Fruit fly (Drosophila melanogaster) whole organism, embryonic: ENCODE measurements around the gene MED25.

Experiments
- Atf6 ChIP-seq: fragments of 200-800 bp; sonication (Bioruptor generic); IDR thresholded peaks from 2 replicates; pipeline ENCODE4 v1.3.6; 2022; ENCODE audit warnings: missing biosample characterization, missing genetic modification characterization
- CG1024 ChIP-seq: fragments of 200-800 bp; sonication (Bioruptor generic); IDR thresholded peaks from 2 replicates; pipeline ENCODE4 v1.3.6; 2022; ENCODE audit warnings: missing biosample characterization, missing genetic modification characterization
- CG10366 ChIP-seq: fragments of 200-800 bp; sonication (Bioruptor generic); IDR thresholded peaks from 2 replicates; pipeline ENCODE4 v1.3.6; 2022; ENCODE audit warnings: missing biosample characterization, missing genetic modification characterization
- CG10979 ChIP-seq: fragments of 200-800 bp; sonication (Bioruptor generic); optimal IDR thresholded peaks from 2 replicates; lab custom pipeline; 2018; ENCODE audit warnings: missing biosample characterization, mild to moderate bottlenecking, missing genetic modification characterization, moderate library complexity
- CG12104 ChIP-seq: fragments of 200-800 bp; sonication (Bioruptor generic); optimal IDR thresholded peaks from 3 replicates; lab custom pipeline; 2016; ENCODE audit warnings: missing biosample characterization, missing genetic modification characterization
- CG12219 ChIP-seq: fragments of 200-800 bp; sonication (Bioruptor generic); optimal IDR thresholded peaks from 3 replicates; lab custom pipeline; 2018; ENCODE audit warnings: missing biosample characterization, mild to moderate bottlenecking, missing genetic modification characterization
- CG1647 ChIP-seq: fragments of 200-800 bp; sonication (Bioruptor generic); optimal IDR thresholded peaks from 3 replicates; lab custom pipeline; 2016; ENCODE audit warnings: missing biosample characterization, missing genetic modification characterization
- CG16779 ChIP-seq: fragments of 200-800 bp; sonication (Bioruptor generic); IDR thresholded peaks from 2 replicates; pipeline ENCODE4 v1.3.6; 2022; ENCODE audit warnings: missing biosample characterization, missing genetic modification characterization
- CG17186 ChIP-seq: fragments of 200-800 bp; sonication (Bioruptor generic); optimal IDR thresholded peaks from 3 replicates; lab custom pipeline; 2017; ENCODE audit warnings: missing biosample characterization, missing genetic modification reagents, missing genetic modification characterization
- CG17829 ChIP-seq: fragments of 200-800 bp; optimal IDR thresholded peaks from 2 replicates; lab custom pipeline; 2019; ENCODE audit warnings: missing biosample characterization, mild to moderate bottlenecking, missing genetic modification characterization, moderate library complexity
- CG18764 ChIP-seq: fragments of 200-800 bp; sonication (Bioruptor generic); optimal IDR thresholded peaks from 3 replicates; lab custom pipeline; 2016; ENCODE audit warnings: missing biosample characterization, missing genetic modification characterization
- CG2678 ChIP-seq: fragments of 200-800 bp; sonication (Bioruptor generic); optimal IDR thresholded peaks from 3 replicates; lab custom pipeline; 2019; ENCODE audit warnings: missing biosample characterization, mild to moderate bottlenecking, missing genetic modification characterization, moderate library complexity
- CG31365 ChIP-seq: fragments of 200-800 bp; sonication (Bioruptor generic); optimal IDR thresholded peaks from 2 replicates; lab custom pipeline; 2018; ENCODE audit warnings: missing biosample characterization, mild to moderate bottlenecking, missing genetic modification characterization
- CG34422 ChIP-seq: fragments of 200-800 bp; sonication (Bioruptor generic); IDR thresholded peaks from 3 replicates; pipeline ENCODE4 v1.3.6; 2022; ENCODE audit warnings: missing biosample characterization, missing genetic modification characterization
- CG4424 ChIP-seq: fragments of 200-800 bp; sonication (Bioruptor generic); optimal IDR thresholded peaks from 3 replicates; lab custom pipeline; 2016; ENCODE audit warnings: missing biosample characterization, missing genetic modification characterization
- CG6254 ChIP-seq: fragments of 200-800 bp; sonication (Bioruptor generic); optimal IDR thresholded peaks from 3 replicates; lab custom pipeline; 2017; ENCODE audit warnings: mild to moderate bottlenecking, missing biosample characterization, missing genetic modification reagents, missing genetic modification characterization
- CG8944 ChIP-seq: fragments of 200-800 bp; sonication (Bioruptor generic); optimal IDR thresholded peaks from 3 replicates; lab custom pipeline; 2016; ENCODE audit warnings: missing biosample characterization, missing genetic modification characterization
- Dll ChIP-seq: fragments of 200-800 bp; sonication (Bioruptor generic); IDR thresholded peaks from 4 replicates; pipeline ENCODE4 v1.3.6; 2022; ENCODE audit warnings: missing biosample characterization, missing genetic modification characterization; ENCODE audit not compliant: partially characterized antibody
- Eip74EF ChIP-seq, 2 experiments: fragments of 200-800 bp in 1 of 2; fragments of >200 bp in 1 of 2; sonication (Bioruptor generic) in 1 of 2; optimal IDR thresholded peaks; 2 replicates each; lab custom pipeline; 2017 to 2019; ENCODE audit warnings: missing biosample characterization in 2 of 2, missing genetic modification characterization in 2 of 2, mild to moderate bottlenecking in 1 of 2, moderate library complexity in 1 of 2
- Kr ChIP-seq: fragments of 200-800 bp; sonication (Bioruptor generic); optimal IDR thresholded peaks from 2 replicates; lab custom pipeline; 2017; ENCODE audit warnings: missing biosample characterization, mild to moderate bottlenecking, missing genetic modification characterization
- Meics ChIP-seq: fragments of 200-800 bp; sonication (Bioruptor generic); optimal IDR thresholded peaks from 2 replicates; lab custom pipeline; 2017; ENCODE audit warnings: missing biosample characterization, mild to moderate bottlenecking, missing genetic modification characterization
- Opbp ChIP-seq: fragments of 200-800 bp; sonication (Bioruptor generic); IDR thresholded peaks from 3 replicates; pipeline ENCODE4 v1.3.6; 2022; ENCODE audit warnings: missing biosample characterization, missing genetic modification characterization; ENCODE audit not compliant: partially characterized antibody
- Rx ChIP-seq: fragments of 200-800 bp; sonication (Bioruptor generic); IDR thresholded peaks from 2 replicates; pipeline ENCODE4 v1.3.6; 2022; ENCODE audit warnings: missing biosample characterization, missing genetic modification characterization
- abd-A ChIP-seq: fragments of 200-800 bp; sonication (Bioruptor generic); optimal IDR thresholded peaks from 3 replicates; lab custom pipeline; 2019; ENCODE audit warnings: missing biosample characterization, mild to moderate bottlenecking, missing genetic modification characterization, moderate library complexity
- ac ChIP-seq: fragments of 200-800 bp; sonication (Bioruptor generic); optimal IDR thresholded peaks from 3 replicates; lab custom pipeline; 2017; ENCODE audit warnings: missing biosample characterization, mild to moderate bottlenecking, missing genetic modification characterization
- ara ChIP-seq: fragments of 200-800 bp; sonication (Bioruptor generic); IDR thresholded peaks from 2 replicates; pipeline ENCODE4 v1.3.6; 2022; ENCODE audit warnings: missing biosample characterization, missing genetic modification characterization
- ci ChIP-seq: fragments of 200-800 bp; sonication (Bioruptor generic); IDR thresholded peaks from 3 replicates; pipeline ENCODE4 v1.3.6; 2022; ENCODE audit warnings: missing biosample characterization, missing genetic modification characterization
- corto ChIP-seq: fragments of 200-800 bp; sonication (Bioruptor generic); optimal IDR thresholded peaks from 2 replicates; lab custom pipeline; 2016; ENCODE audit warnings: missing biosample characterization, mild to moderate bottlenecking, missing genetic modification characterization, moderate library complexity
- cwo ChIP-seq: fragments of 200-800 bp; sonication (Bioruptor generic); optimal IDR thresholded peaks from 3 replicates; lab custom pipeline; 2017; ENCODE audit warnings: missing biosample characterization, missing genetic modification characterization, mild to moderate bottlenecking, moderate library complexity, missing genetic modification reagents
- dmrt11E ChIP-seq: fragments of 200-800 bp; sonication (Bioruptor generic); optimal IDR thresholded peaks from 3 replicates; lab custom pipeline; 2018; ENCODE audit warnings: missing biosample characterization, mild to moderate bottlenecking, missing genetic modification characterization, moderate library complexity
- ems ChIP-seq: fragments of 200-800 bp; sonication (Bioruptor generic); optimal IDR thresholded peaks from 3 replicates; lab custom pipeline; 2016; ENCODE audit warnings: missing biosample characterization, missing genetic modification characterization
- gfzf ChIP-seq: fragments of 200-800 bp; sonication (Bioruptor generic); optimal IDR thresholded peaks from 2 replicates; lab custom pipeline; 2016; ENCODE audit warnings: missing biosample characterization, mild to moderate bottlenecking, missing genetic modification characterization, moderate library complexity
- gsb ChIP-seq: fragments of 200-800 bp; sonication (Bioruptor generic); IDR thresholded peaks from 2 replicates; pipeline ENCODE4 v1.3.6; 2022; ENCODE audit warnings: missing biosample characterization, missing genetic modification characterization
- h ChIP-seq: fragments of >200 bp; optimal IDR thresholded peaks from 2 replicates; lab custom pipeline; 2017
- hbn ChIP-seq: fragments of 200-800 bp; sonication (Bioruptor generic); IDR thresholded peaks from 2 replicates; pipeline ENCODE4 v1.3.6; 2022; ENCODE audit warnings: missing biosample characterization, missing genetic modification characterization; ENCODE audit not compliant: partially characterized antibody
- hkb ChIP-seq, 2 experiments: fragments of 200-800 bp in 1 of 2; fragments of >200 bp in 1 of 2; sonication (Bioruptor generic) in 1 of 2; IDR thresholded peaks in 1 of 2; optimal IDR thresholded peaks in 1 of 2; 2 replicates each; pipeline versions ENCODE4 v1.3.6 to Lab custom; 2017 to 2022; ENCODE audit warnings: missing biosample characterization in 1 of 2, missing genetic modification characterization in 1 of 2
- inv ChIP-seq: fragments of 200-800 bp; sonication (Bioruptor generic); IDR thresholded peaks from 2 replicates; pipeline ENCODE4 v1.3.6; 2022; ENCODE audit warnings: missing biosample characterization, missing genetic modification characterization; ENCODE audit not compliant: partially characterized antibody
- knrl ChIP-seq: fragments of 200-800 bp; sonication (Bioruptor generic); IDR thresholded peaks from 3 replicates; pipeline ENCODE4 v1.3.6; 2022; ENCODE audit warnings: missing biosample characterization, missing genetic modification characterization; ENCODE audit not compliant: partially characterized antibody
- mirr ChIP-seq: fragments of 200-800 bp; sonication (Bioruptor generic); optimal IDR thresholded peaks from 3 replicates; lab custom pipeline; 2018; ENCODE audit warnings: missing biosample characterization, mild to moderate bottlenecking, missing genetic modification characterization
- mld ChIP-seq: fragments of 200-800 bp; sonication (Bioruptor generic); IDR thresholded peaks from 3 replicates; pipeline ENCODE4 v1.3.6; 2022; ENCODE audit warnings: missing biosample characterization, missing genetic modification characterization; ENCODE audit not compliant: partially characterized antibody
- nmo ChIP-seq: fragments of 200-800 bp; sonication (Bioruptor generic); optimal IDR thresholded peaks from 2 replicates; lab custom pipeline; 2018; ENCODE audit warnings: missing biosample characterization, mild to moderate bottlenecking, missing genetic modification characterization, moderate library complexity
- pum ChIP-seq: fragments of 200-800 bp; sonication (Bioruptor generic); optimal IDR thresholded peaks from 2 replicates; lab custom pipeline; 2016; ENCODE audit warnings: missing biosample characterization, missing genetic modification characterization
- repo ChIP-seq: fragments of 200-800 bp; sonication (Bioruptor generic); optimal IDR thresholded peaks from 2 replicates; lab custom pipeline; 2016; ENCODE audit warnings: missing biosample characterization, missing genetic modification characterization
- ro ChIP-seq: fragments of 200-800 bp; sonication (Bioruptor generic); IDR thresholded peaks from 2 replicates; pipeline ENCODE4 v1.3.6; 2022; ENCODE audit warnings: missing biosample characterization, missing genetic modification characterization
- sens-2 ChIP-seq: fragments of 200-800 bp; sonication (Bioruptor generic); IDR thresholded peaks from 2 replicates; pipeline ENCODE4 v1.3.6; 2022; ENCODE audit warnings: missing biosample characterization, missing genetic modification characterization
- sima ChIP-seq: fragments of 200-800 bp; sonication (Bioruptor generic); optimal IDR thresholded peaks from 2 replicates; lab custom pipeline; 2016; ENCODE audit warnings: missing biosample characterization, missing genetic modification characterization
- slp2 ChIP-seq: fragments of 200-800 bp; sonication (Bioruptor generic); optimal IDR thresholded peaks from 2 replicates; lab custom pipeline; 2016; ENCODE audit warnings: missing biosample characterization, missing genetic modification characterization
- tup ChIP-seq: fragments of 200-800 bp; sonication (Bioruptor generic); optimal IDR thresholded peaks from 2 replicates; lab custom pipeline; 2016; ENCODE audit warnings: missing biosample characterization, mild to moderate bottlenecking, missing genetic modification characterization, moderate library complexity
- tx ChIP-seq: fragments of 200-800 bp; sonication (Bioruptor generic); optimal IDR thresholded peaks from 2 replicates; lab custom pipeline; 2016; ENCODE audit warnings: missing biosample characterization, missing genetic modification characterization
- unc-4 ChIP-seq: fragments of 200-800 bp; sonication (Bioruptor generic); IDR thresholded peaks from 2 replicates; pipeline ENCODE4 v1.3.6; 2022; ENCODE audit warnings: missing biosample characterization, missing genetic modification characterization; ENCODE audit not compliant: partially characterized antibody
- usp ChIP-seq: fragments of >200 bp; optimal IDR thresholded peaks from 2 replicates; lab custom pipeline; 2017; ENCODE audit warnings: missing biosample characterization, missing genetic modification characterization

Gene MED25

DNA sequence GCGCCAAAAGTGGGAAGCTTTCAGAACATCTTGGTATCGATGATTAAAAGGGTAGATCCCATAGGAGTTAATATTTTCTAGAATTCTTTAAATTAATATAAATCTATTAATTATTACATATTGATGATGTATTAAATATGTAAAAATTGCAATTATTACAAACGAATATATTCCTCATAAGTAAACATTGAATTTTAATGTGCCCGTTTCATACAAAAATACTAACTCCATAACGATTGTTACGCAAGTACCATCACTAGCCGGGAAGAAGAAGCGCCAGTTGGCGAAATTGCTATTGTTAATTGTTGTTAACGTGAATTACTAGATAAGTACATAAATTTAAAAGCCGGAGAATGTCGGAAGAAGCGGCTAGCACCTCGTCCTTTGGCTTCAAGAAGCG lies 48.8 kb downstream of the MED25 start, which contains the start of gene mdlc (continued):
- TF ChIP-seq ci (GFP tag; lab: Robert Waterston, UW) (no peak), ems (GFP tag; lab: Kevin White, UChicago) (no peak), inv (GFP tag; lab: Robert Waterston, UW) (peak; percentile 47; the same call in 1 of the 2 replicates), tup (GFP tag; lab: Kevin White, UChicago) (no peak), CG16779 (GFP tag; lab: Robert Waterston, UW) (no peak), hbn (GFP tag; lab: Robert Waterston, UW) (no peak), repo (GFP tag; lab: Kevin White, UChicago) (no peak), CG10366 (GFP tag; lab: Robert Waterston, UW) (no peak), ro (GFP tag; lab: Robert Waterston, UW) (no peak), knrl (peak; percentile 76), tx (GFP tag; lab: Kevin White, UChicago) (no peak), CG17186 (no peak), Eip74EF (GFP tag; optimal IDR thresholded peaks at IDR 0.05; lab: Kevin White, UChicago) (no peak), slp2 (GFP tag; lab: Kevin White, UChicago) (no peak), CG12219 (GFP tag; lab: Kevin White, UChicago) (no peak), CG6254 (no peak), usp (GFP tag; lab: Kevin White, UChicago) (no peak), nmo (GFP tag; lab: Kevin White, UChicago) (peak; percentile 70), Dll (GFP tag; lab: Robert Waterston, UW) (peak; percentile 75), Meics (GFP tag; lab: Kevin White, UChicago) (no peak), CG18764 (GFP tag; lab: Kevin White, UChicago) (no peak), Atf6 (no peak), mirr (no peak), pum (GFP tag; lab: Kevin White, UChicago) (no peak), ac (GFP tag; lab: Kevin White, UChicago) (no peak), CG4424 (peak; percentile 25), ara (GFP tag; lab: Robert Waterston, UW) (no peak), mld (GFP tag; lab: Robert Waterston, UW) (no peak), CG17829 (tag; lab: Kevin White, UChicago) (no peak), cwo (GFP tag; lab: Kevin White, UChicago) (no peak), dmrt11E (no peak), CG1647 (GFP tag; lab: Kevin White, UChicago) (no peak), gsb (GFP tag; lab: Robert Waterston, UW) (no peak), sima (no peak), CG10979 (no peak), CG31365 (tag; lab: Kevin White, UChicago) (no peak), hkb (optimal IDR thresholded peaks at IDR 0.05; lab: Kevin White, UChicago) (no peak), hkb (GFP tag; IDR thresholded peaks at IDR 0.05; lab: Robert Waterston, UW) (no peak), unc-4 (GFP tag; lab: Robert Waterston, UW) (peak; percentile 61), CG34422 (peak; percentile 78; the same call in 1 of the 3 replicates), sens-2 (GFP tag; lab: Robert Waterston, UW) (no peak), CG12104 (peak; percentile 2), h (lab: Kevin White, UChicago) (no peak), gfzf (GFP tag; lab: Kevin White, UChicago) (peak; percentile 56), Opbp (0 out of 3 replicates have a peak, but pooled peaks have one; percentile 31), corto (GFP tag; lab: Kevin White, UChicago) (no peak), Rx (no peak), abd-A (tag; lab: Kevin White, UChicago) (peak; percentile 46), CG8944 (GFP tag; lab: Kevin White, UChicago) (no peak), CG2678 (tag; lab: Kevin White, UChicago) (peak; percentile 33), CG1024 (GFP tag; lab: Robert Waterston, UW) (no peak), Kr (GFP tag; lab: Kevin White, UChicago) (no peak)
